Worm (Caenorhabditis elegans): ENCODE results near the gene C12D5.3.

DNA sequence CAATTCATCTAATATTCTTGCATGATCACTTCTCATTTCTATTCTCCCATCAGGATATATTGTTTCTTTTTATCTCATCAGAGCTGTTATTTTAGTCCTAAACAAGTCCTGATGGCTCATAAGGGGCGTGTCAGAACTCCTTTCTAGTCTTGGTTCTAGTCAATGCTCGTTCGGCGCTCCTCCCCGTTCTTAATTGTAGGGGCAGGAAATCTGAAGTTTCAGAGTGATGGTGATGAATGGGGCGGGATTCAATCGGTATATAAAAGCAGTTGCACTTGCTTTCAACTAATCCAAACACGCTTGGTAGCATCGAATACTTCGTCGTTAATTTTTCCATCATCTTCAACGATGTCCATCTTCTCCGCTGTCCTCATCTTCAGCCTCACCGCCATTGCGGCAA, 3.7 kb upstream of the C12D5.3 start, which contains the start of gene C12D5.4:
- TF ChIP-seq aly-2 (tag; optimal IDR thresholded peaks at IDR 0.05) (no peak), mdl-1 (tag; optimal IDR thresholded peaks at IDR 0.05) (no peak), elt-3 (tag; optimal IDR thresholded peaks at IDR 0.05) (no peak), pqm-1 (tag; optimal IDR thresholded peaks at IDR 0.05) (no peak), elt-1 (tag; optimal IDR thresholded peaks at IDR 0.05) (no peak)

Data from whole organism, L3 larva.